Fruit fly (Drosophila melanogaster) whole organism, embryonic: ENCODE data around the gene Pvr.

ENCODE experiments used
- Asciz ChIP-seq: fragments of 200-800 bp; sonication (Bioruptor generic); optimal IDR thresholded peaks from 2 replicates; lab custom pipeline; 2017; ENCODE audit warnings: missing biosample characterization, mild to moderate bottlenecking, missing genetic modification characterization, missing genetic modification reagents
- CG10959 ChIP-seq: fragments of 200-800 bp; sonication (Bioruptor generic); IDR thresholded peaks from 2 replicates; pipeline ENCODE4 v1.3.6; 2022; ENCODE audit warnings: missing biosample characterization, missing genetic modification characterization
- CG11560 ChIP-seq: fragments of 200-800 bp; sonication (Bioruptor generic); IDR thresholded peaks from 3 replicates; pipeline ENCODE4 v1.3.6; 2022; ENCODE audit warnings: missing biosample characterization, missing genetic modification characterization
- CG14860 ChIP-seq: fragments of 200-800 bp; sonication (Bioruptor generic); IDR thresholded peaks from 3 replicates; pipeline ENCODE4 v1.3.6; 2022; ENCODE audit warnings: missing biosample characterization, missing genetic modification characterization; ENCODE audit not compliant: partially characterized antibody
- CG15011 ChIP-seq: fragments of 200-800 bp; sonication (Bioruptor generic); optimal IDR thresholded peaks from 3 replicates; lab custom pipeline; 2018; ENCODE audit warnings: missing biosample characterization, mild to moderate bottlenecking, missing genetic modification characterization
- CG15479 ChIP-seq: fragments of 200-800 bp; sonication (Bioruptor generic); optimal IDR thresholded peaks from 3 replicates; lab custom pipeline; 2019; ENCODE audit warnings: missing biosample characterization, mild to moderate bottlenecking, missing genetic modification characterization, moderate library complexity
- CG1602 ChIP-seq: fragments of 200-800 bp; sonication (Bioruptor generic); optimal IDR thresholded peaks from 3 replicates; lab custom pipeline; 2016; ENCODE audit warnings: missing biosample characterization, missing genetic modification characterization
- CG1647 ChIP-seq: fragments of 200-800 bp; sonication (Bioruptor generic); optimal IDR thresholded peaks from 3 replicates; lab custom pipeline; 2016; ENCODE audit warnings: missing biosample characterization, missing genetic modification characterization
- CG16815 ChIP-seq: fragments of 200-800 bp; sonication (Bioruptor generic); optimal IDR thresholded peaks from 3 replicates; lab custom pipeline; 2017; ENCODE audit warnings: missing biosample characterization, mild to moderate bottlenecking, missing genetic modification characterization
- CG17186 ChIP-seq: fragments of 200-800 bp; sonication (Bioruptor generic); optimal IDR thresholded peaks from 3 replicates; lab custom pipeline; 2017; ENCODE audit warnings: missing biosample characterization, missing genetic modification reagents, missing genetic modification characterization
- CG2116 ChIP-seq: fragments of 200-800 bp; sonication (Bioruptor generic); optimal IDR thresholded peaks from 3 replicates; lab custom pipeline; 2018; ENCODE audit warnings: missing biosample characterization, mild to moderate bottlenecking, missing genetic modification characterization
- CG2678 ChIP-seq: fragments of 200-800 bp; sonication (Bioruptor generic); optimal IDR thresholded peaks from 3 replicates; lab custom pipeline; 2019; ENCODE audit warnings: missing biosample characterization, mild to moderate bottlenecking, missing genetic modification characterization, moderate library complexity
- CG31388 ChIP-seq: fragments of 200-800 bp; sonication (Bioruptor generic); optimal IDR thresholded peaks from 2 replicates; lab custom pipeline; 2016; ENCODE audit warnings: missing biosample characterization, missing genetic modification characterization
- CG4282 ChIP-seq: fragments of 200-800 bp; sonication (Bioruptor generic); optimal IDR thresholded peaks from 2 replicates; lab custom pipeline; 2016; ENCODE audit warnings: missing biosample characterization, missing genetic modification characterization
- CG4424 ChIP-seq: fragments of 200-800 bp; sonication (Bioruptor generic); optimal IDR thresholded peaks from 3 replicates; lab custom pipeline; 2016; ENCODE audit warnings: missing biosample characterization, missing genetic modification characterization
- CG5953 ChIP-seq: fragments of 200-800 bp; sonication (Bioruptor generic); IDR thresholded peaks from 2 replicates; pipeline ENCODE4 v1.3.6; 2022; ENCODE audit warnings: missing biosample characterization, missing genetic modification characterization
- CG7357 ChIP-seq: fragments of 200-800 bp; sonication (Bioruptor generic); IDR thresholded peaks from 3 replicates; pipeline ENCODE4 v1.3.6; 2022; ENCODE audit warnings: missing biosample characterization, missing genetic modification characterization
- CG7745 ChIP-seq: fragments of 200-800 bp; sonication (Bioruptor generic); optimal IDR thresholded peaks from 2 replicates; lab custom pipeline; 2018; ENCODE audit warnings: missing biosample characterization, mild to moderate bottlenecking, missing genetic modification characterization, moderate library complexity
- CG8359 ChIP-seq: fragments of 200-800 bp; sonication (Bioruptor generic); optimal IDR thresholded peaks from 2 replicates; lab custom pipeline; 2017; ENCODE audit warnings: missing biosample characterization, mild to moderate bottlenecking, missing genetic modification characterization, borderline replicate concordance
- CG9932 ChIP-seq: fragments of 200-800 bp; sonication (Bioruptor generic); IDR thresholded peaks from 2 replicates; pipeline ENCODE4 v1.3.6; 2022; ENCODE audit warnings: missing biosample characterization, missing genetic modification characterization
- CTCF ChIP-seq: fragments of 200-800 bp; sonication (Bioruptor generic); optimal IDR thresholded peaks from 2 replicates; lab custom pipeline; 2017; ENCODE audit warnings: missing biosample characterization, mild to moderate bottlenecking, missing genetic modification characterization, moderate library complexity
- CoRest ChIP-seq: fragments of 200-800 bp; sonication (Bioruptor generic); optimal IDR thresholded peaks from 3 replicates; lab custom pipeline; 2018; ENCODE audit warnings: missing biosample characterization, mild to moderate bottlenecking, missing genetic modification characterization, moderate library complexity
- Doc2 ChIP-seq: fragments of 200-800 bp; sonication (Bioruptor generic); IDR thresholded peaks from 2 replicates; pipeline ENCODE4 v1.3.6; 2022; ENCODE audit warnings: missing biosample characterization, missing genetic modification characterization
- Doc3 ChIP-seq: fragments of 200-800 bp; sonication (Bioruptor generic); IDR thresholded peaks from 3 replicates; pipeline ENCODE4 v1.3.6; 2022; ENCODE audit warnings: missing biosample characterization, missing genetic modification characterization; ENCODE audit not compliant: partially characterized antibody
- GATAe ChIP-seq: fragments of 200-800 bp; sonication (Bioruptor generic); conservative IDR thresholded peaks from 2 replicates; pipeline ENCODE4 v1.3.6; 2022; ENCODE audit warnings: missing biosample characterization, missing genetic modification characterization
- Gsc ChIP-seq: fragments of 200-800 bp; sonication (Bioruptor generic); IDR thresholded peaks from 2 replicates; pipeline ENCODE4 v1.3.6; 2022; ENCODE audit warnings: missing biosample characterization, missing genetic modification characterization
- Gug ChIP-seq: fragments of 200-800 bp; sonication (Bioruptor generic); IDR thresholded peaks from 4 replicates; pipeline ENCODE4 v1.3.6; 2022; ENCODE audit warnings: missing biosample characterization, missing genetic modification characterization
- HmgZ ChIP-seq: fragments of 200-800 bp; sonication (Bioruptor generic); optimal IDR thresholded peaks from 2 replicates; lab custom pipeline; 2018; ENCODE audit warnings: missing biosample characterization, mild to moderate bottlenecking, missing genetic modification characterization
- Hmx ChIP-seq: fragments of 200-800 bp; sonication (Bioruptor generic); optimal IDR thresholded peaks from 2 replicates; lab custom pipeline; 2016; ENCODE audit warnings: missing biosample characterization, missing genetic modification characterization
- Hr3 ChIP-seq: fragments of 200-800 bp; sonication (Bioruptor generic); optimal IDR thresholded peaks from 3 replicates; lab custom pipeline; 2016; ENCODE audit warnings: missing biosample characterization, missing genetic modification characterization
- Hr78 ChIP-seq, 2 experiments: fragments of 200-800 bp in 1 of 2; fragments of >200 bp in 1 of 2; sonication (Bioruptor generic) in 1 of 2; optimal IDR thresholded peaks; 2 replicates each; lab custom pipeline; 2017 to 2019; ENCODE audit warnings: missing biosample characterization in 2 of 2, missing genetic modification characterization in 2 of 2, mild to moderate bottlenecking in 1 of 2, moderate library complexity in 1 of 2
- Nf-YC ChIP-seq: fragments of 200-800 bp; optimal IDR thresholded peaks from 3 replicates; lab custom pipeline; 2019; ENCODE audit warnings: missing biosample characterization, mild to moderate bottlenecking, missing genetic modification characterization, moderate library complexity
- Oaz ChIP-seq: fragments of 200-800 bp; sonication (Bioruptor generic); IDR thresholded peaks from 2 replicates; pipeline ENCODE4 v1.3.6; 2022; ENCODE audit warnings: missing biosample characterization, missing genetic modification characterization
- Ptx1 ChIP-seq: fragments of 200-800 bp; sonication (Bioruptor generic); IDR thresholded peaks from 2 replicates; pipeline ENCODE4 v1.3.6; 2022; ENCODE audit warnings: missing biosample characterization, missing genetic modification characterization
- Sin3A ChIP-seq: fragments of >200 bp; optimal IDR thresholded peaks from 2 replicates; lab custom pipeline; 2018
- ash1 ChIP-seq: fragments of 200-800 bp; sonication (Bioruptor generic); optimal IDR thresholded peaks from 2 replicates; lab custom pipeline; 2018; ENCODE audit warnings: missing biosample characterization, mild to moderate bottlenecking, missing genetic modification characterization
- az2 ChIP-seq: fragments of 200-800 bp; sonication (Bioruptor generic); optimal IDR thresholded peaks from 3 replicates; lab custom pipeline; 2016; ENCODE audit warnings: missing biosample characterization, missing genetic modification characterization
- crol ChIP-seq: fragments of 200-800 bp; sonication (Bioruptor generic); IDR thresholded peaks from 2 replicates; pipeline ENCODE4 v1.3.6; 2022; ENCODE audit warnings: missing biosample characterization, missing genetic modification characterization
- dmrt99B ChIP-seq: fragments of 200-800 bp; sonication (Bioruptor generic); optimal IDR thresholded peaks from 2 replicates; lab custom pipeline; 2018; ENCODE audit warnings: missing biosample characterization, mild to moderate bottlenecking, missing genetic modification characterization, moderate library complexity
- en ChIP-seq: fragments of 200-800 bp; sonication (Bioruptor generic); optimal IDR thresholded peaks from 2 replicates; lab custom pipeline; 2016; ENCODE audit warnings: missing biosample characterization, missing genetic modification characterization
- fu2 ChIP-seq: fragments of 200-800 bp; sonication (Bioruptor generic); optimal IDR thresholded peaks from 2 replicates; lab custom pipeline; 2016; ENCODE audit warnings: missing biosample characterization, missing genetic modification characterization
- gsb ChIP-seq: fragments of 200-800 bp; sonication (Bioruptor generic); IDR thresholded peaks from 2 replicates; pipeline ENCODE4 v1.3.6; 2022; ENCODE audit warnings: missing biosample characterization, missing genetic modification characterization
- ham ChIP-seq: fragments of 200-800 bp; sonication (Bioruptor generic); IDR thresholded peaks from 2 replicates; pipeline ENCODE4 v1.3.6; 2022; ENCODE audit warnings: missing biosample characterization, missing genetic modification characterization
- hb ChIP-seq: fragments of 200-800 bp; sonication (Bioruptor generic); IDR thresholded peaks from 3 replicates; pipeline ENCODE4 v1.3.6; 2022; ENCODE audit warnings: missing biosample characterization, missing genetic modification characterization; ENCODE audit not compliant: partially characterized antibody
- nau ChIP-seq: fragments of 200-800 bp; sonication (Bioruptor generic); optimal IDR thresholded peaks from 3 replicates; lab custom pipeline; 2017; ENCODE audit warnings: missing biosample characterization, mild to moderate bottlenecking, missing genetic modification characterization, missing genetic modification reagents
- pan ChIP-seq, 4 experiments: fragments of >200 bp in 3 of 4; fragments of 200-800 bp in 1 of 4; sonication (Bioruptor generic) in 1 of 4; optimal IDR thresholded peaks in 3 of 4; IDR thresholded peaks in 1 of 4; 2 replicates each; pipeline versions ENCODE4 v1.3.6 to Lab custom; 2017 to 2022; ENCODE audit warnings: missing biosample characterization in 2 of 4, missing genetic modification characterization in 2 of 4, mixed read lengths in 1 of 4
- repo ChIP-seq: fragments of 200-800 bp; sonication (Bioruptor generic); optimal IDR thresholded peaks from 2 replicates; lab custom pipeline; 2016; ENCODE audit warnings: missing biosample characterization, missing genetic modification characterization
- schlank ChIP-seq: fragments of 200-800 bp; sonication (Bioruptor generic); optimal IDR thresholded peaks from 2 replicates; lab custom pipeline; 2018; ENCODE audit warnings: missing biosample characterization, mild to moderate bottlenecking, missing genetic modification characterization
- sd ChIP-seq: fragments of 200-800 bp; sonication (Bioruptor generic); optimal IDR thresholded peaks from 3 replicates; lab custom pipeline; 2018; ENCODE audit warnings: missing biosample characterization, mild to moderate bottlenecking, missing genetic modification characterization, moderate library complexity
- stc ChIP-seq: fragments of 200-800 bp; sonication (Bioruptor generic); IDR thresholded peaks from 2 replicates; pipeline ENCODE4 v1.3.6; 2022; ENCODE audit warnings: missing biosample characterization, missing genetic modification characterization
- stwl ChIP-seq: fragments of 200-800 bp; sonication (Bioruptor generic); optimal IDR thresholded peaks from 3 replicates; lab custom pipeline; 2018; ENCODE audit warnings: missing biosample characterization, mild to moderate bottlenecking, missing genetic modification characterization, moderate library complexity
- ttk ChIP-seq: fragments of 200-800 bp; sonication (Bioruptor generic); IDR thresholded peaks from 2 replicates; pipeline ENCODE4 v2.1.2; 2022; ENCODE audit warnings: missing biosample characterization, missing genetic modification characterization
- wdn ChIP-seq: fragments of 200-800 bp; sonication (Bioruptor generic); IDR thresholded peaks from 2 replicates; pipeline ENCODE4 v1.3.6; 2022; ENCODE audit warnings: missing biosample characterization, missing genetic modification characterization

The Pvr gene

DNA sequence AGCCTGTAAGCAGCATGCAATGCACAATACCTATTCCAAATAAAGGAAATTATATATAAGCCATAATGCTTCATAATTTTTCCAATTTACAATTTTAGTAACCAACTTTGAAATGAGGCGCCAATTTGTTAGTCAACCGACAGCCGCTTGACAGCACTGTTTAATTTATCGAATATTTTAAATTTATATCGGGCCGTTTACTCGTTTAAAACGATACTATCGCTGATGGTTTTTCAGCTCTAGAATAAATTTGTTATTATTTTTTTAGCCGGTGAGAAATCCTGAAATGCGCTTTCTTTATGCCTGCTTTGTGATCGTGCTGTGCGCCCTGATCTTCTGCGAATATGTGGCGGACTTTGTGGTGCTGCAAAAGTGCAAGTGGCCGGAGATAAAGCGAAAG, 40.9 kb downstream of the Pvr start, which contains the start of gene PGAP5 (continued):
- no peak for TF ChIP-seq CG10959 (GFP tag; lab: Robert Waterston, UW)
- no peak for TF ChIP-seq ash1 (GFP tag; lab: Kevin White, UChicago)
- peak; percentile 52 for TF ChIP-seq stwl (tag; lab: Kevin White, UChicago)
- peak; percentile 20 for TF ChIP-seq fu2 (GFP tag; lab: Kevin White, UChicago)
- no peak for TF ChIP-seq CG5953 (GFP tag; lab: Robert Waterston, UW)
- no peak for TF ChIP-seq CG2678
- TF ChIP-seq CG4282 (GFP tag; lab: Kevin White, UChicago), result no peak
- no peak for TF ChIP-seq sd (tag; lab: Kevin White, UChicago)
- no peak for TF ChIP-seq Hmx
- no peak for TF ChIP-seq Ptx1 (GFP tag; lab: Robert Waterston, UW)
- TF ChIP-seq schlank (tag; lab: Kevin White, UChicago), result no peak
- no peak for TF ChIP-seq repo (GFP tag; lab: Kevin White, UChicago)
- no peak for TF ChIP-seq Oaz (GFP tag; lab: Robert Waterston, UW)
- TF ChIP-seq Gsc (GFP tag; lab: Robert Waterston, UW), result no peak
- TF ChIP-seq Gug (GFP tag; lab: Robert Waterston, UW), result no peak
- no peak for TF ChIP-seq GATAe (GFP tag; lab: Robert Waterston, UW)
- no peak for TF ChIP-seq CG16815 (GFP tag; lab: Kevin White, UChicago)
- TF ChIP-seq gsb (GFP tag; lab: Robert Waterston, UW), result no peak
- TF ChIP-seq CG11560, result peak; percentile 99
- TF ChIP-seq Hr78 (GFP tag; optimal IDR thresholded peaks at IDR 0.05; lab: Kevin White, UChicago), result no peak
- no peak for TF ChIP-seq pan (optimal IDR thresholded peaks at IDR 0.05; lab: Kevin White, UChicago)
- TF ChIP-seq pan (GFP tag; optimal IDR thresholded peaks at IDR 0.05 in 1 of 2, IDR thresholded peaks at IDR 0.05 in 1 of 2), result no peak
- peak; percentile 56 for TF ChIP-seq CG2116 (GFP tag; lab: Kevin White, UChicago)
- no peak for TF ChIP-seq crol (GFP tag; lab: Robert Waterston, UW)
- TF ChIP-seq az2 (GFP tag; lab: Kevin White, UChicago), result no peak
- TF ChIP-seq CG7357, result no peak
- TF ChIP-seq CG1602 (GFP tag; lab: Kevin White, UChicago), result no peak
- TF ChIP-seq CG14860 (GFP tag; lab: Robert Waterston, UW), result peak; percentile 85
- TF ChIP-seq Doc3, result peak; percentile 96
- TF ChIP-seq CG7745 (tag; lab: Kevin White, UChicago), result no peak
- TF ChIP-seq CG4424 (GFP tag; lab: Kevin White, UChicago), result no peak
- no peak for TF ChIP-seq CG15479 (GFP tag; lab: Kevin White, UChicago)
- no peak for TF ChIP-seq CoRest (tag; lab: Kevin White, UChicago)
- no peak for TF ChIP-seq CG9932 (GFP tag; lab: Robert Waterston, UW)
- no peak for TF ChIP-seq CTCF
- TF ChIP-seq Sin3A (lab: Kevin White, UChicago), result peak; percentile 61
- no peak for TF ChIP-seq dmrt99B (tag; lab: Kevin White, UChicago)
- no peak for TF ChIP-seq Hr3 (GFP tag; lab: Kevin White, UChicago)
- TF ChIP-seq Doc2 (GFP tag; lab: Robert Waterston, UW), result no peak
- peak; percentile 79 for TF ChIP-seq hb (GFP tag; lab: Robert Waterston, UW)
- no peak for TF ChIP-seq stc (GFP tag; lab: Robert Waterston, UW)
- TF ChIP-seq ttk (GFP tag; lab: Robert Waterston, UW), result no peak
- TF ChIP-seq Nf-YC (tag; lab: Kevin White, UChicago), result no peak
- no peak for TF ChIP-seq Asciz (GFP tag; lab: Kevin White, UChicago)
- TF ChIP-seq ham, result no peak
- no peak for TF ChIP-seq CG31388 (GFP tag; lab: Kevin White, UChicago)
- no peak for TF ChIP-seq CG1647 (GFP tag; lab: Kevin White, UChicago)
- peak; percentile 54 for TF ChIP-seq HmgZ (tag; lab: Kevin White, UChicago)
- TF ChIP-seq en (GFP tag; lab: Kevin White, UChicago), result no peak
- TF ChIP-seq wdn (GFP tag; lab: Robert Waterston, UW), result no peak
- no peak for TF ChIP-seq CG8359 (GFP tag; lab: Kevin White, UChicago)
- TF ChIP-seq nau, result no peak
- TF ChIP-seq CG15011 (GFP tag; lab: Kevin White, UChicago), result no peak
- TF ChIP-seq CG17186 (GFP tag; lab: Kevin White, UChicago), result no peak
